Worm (Caenorhabditis elegans) whole organism, L4 larva: ENCODE measurements around the gene cyld-1.

Experiments used
- ZK546.5 ChIP-seq, 2 experiments: sonication (generic microtip); optimal IDR thresholded peaks; 2 replicates each; lab custom pipeline; 2017; ENCODE audit warnings: missing biosample characterization in 2 of 2, missing genetic modification characterization in 2 of 2
- dve-1 ChIP-seq: sonication (generic microtip); optimal IDR thresholded peaks from 2 replicates; lab custom pipeline; 2017; ENCODE audit warnings: antibody characterized with exemption, mild to moderate bottlenecking, missing genetic modification characterization, missing compliant biosample characterization; ENCODE audit not compliant: insufficient read depth
- lin-15B ChIP-seq: fragments of 150-350 bp; sonication (generic microtip); optimal IDR thresholded peaks from 3 replicates; lab custom pipeline; 2014; ENCODE audit warnings: missing biosample characterization, missing genetic modification characterization
- lin-38 ChIP-seq: fragments of 200-800 bp; sonication (Bioruptor generic); IDR thresholded peaks from 2 replicates; pipeline ENCODE4 v1.3.6; 2022; ENCODE audit warnings: missing genetic modification reagents, missing genetic modification characterization, missing compliant biosample characterization
- lsy-2 ChIP-seq, 2 experiments: fragments of 150-350 bp in 1 of 2; sonication (generic microtip) in 1 of 2; optimal IDR thresholded peaks; 2 replicates each; lab custom pipeline; 2014 to 2017; ENCODE audit warnings: missing biosample characterization in 2 of 2, missing genetic modification characterization in 2 of 2
- nhr-10 ChIP-seq: fragments of 150-350 bp; optimal IDR thresholded peaks from 2 replicates; lab custom pipeline; 2014; ENCODE audit warnings: missing biosample characterization, missing genetic modification characterization
- nhr-41 ChIP-seq: fragments of 200-800 bp; sonication (Bioruptor generic); IDR thresholded peaks from 2 replicates; pipeline ENCODE4 v1.3.6; 2022; ENCODE audit warnings: missing genetic modification reagents, missing genetic modification characterization, missing compliant biosample characterization
- unc-62 ChIP-seq, 3 experiments: fragments of 150-350 bp in 1 of 3; sonication (generic microtip); optimal IDR thresholded peaks in 2 of 3; peaks in 1 of 3; 1 replicate in 1 of 3; 2 replicates in 2 of 3; lab custom pipeline; 2014 to 2017; ENCODE audit warnings: missing biosample characterization in 3 of 3, missing genetic modification characterization in 3 of 3, missing genetic modification reagents in 3 of 3, missing genotype in 1 of 3

DNA sequence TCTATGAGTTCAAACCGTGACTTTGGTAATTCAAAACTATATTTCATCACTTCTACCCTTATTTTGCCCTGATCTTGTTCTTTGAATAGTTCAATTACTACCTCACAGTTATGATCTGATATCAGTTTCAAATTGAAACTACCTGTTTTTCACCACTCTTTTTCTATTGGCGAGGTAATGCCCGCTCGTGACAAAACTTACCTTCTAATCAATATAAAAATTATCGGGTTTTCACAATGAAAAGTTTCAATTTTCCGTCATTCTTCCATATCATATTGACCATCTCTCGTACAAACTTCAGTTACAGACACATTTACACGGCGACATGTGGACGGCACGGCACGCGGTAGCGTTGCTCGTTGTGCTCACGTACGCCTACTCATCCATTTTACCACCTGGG is 21.6 kb upstream of the cyld-1 start, which contains the start of gene dec-7:
- no peak for TF ChIP-seq nhr-10
- TF ChIP-seq lin-38, result no peak
- TF ChIP-seq lsy-2 (tag; optimal IDR thresholded peaks at IDR 0.05; lab: Kevin White, UChicago), result no peak
- peak; percentile 61 for TF ChIP-seq dve-1
- no peak for TF ChIP-seq nhr-41 (GFP tag; lab: Robert Waterston, UW)
- no peak for TF ChIP-seq lin-15B
- TF ChIP-seq unc-62 (GFP tag; optimal IDR thresholded peaks at IDR 0.05 in 1 of 2; lab: Kevin White, UChicago), result peak in 1 of 2 experiments; percentile 50
- TF ChIP-seq unc-62 (tag; optimal IDR thresholded peaks at IDR 0.05; lab: Kevin White, UChicago), result no peak
- TF ChIP-seq ZK546.5 (tag; optimal IDR thresholded peaks at IDR 0.05; lab: Kevin White, UChicago), result no peak
